Fruit fly (Drosophila melanogaster) whole organism, embryonic: Measurements from ENCODE around the gene Atox1.
A peak's percentile ranks its signal among the peaks of the same experiment; 100 is the strongest.

Source experiments
- BEAF-32 ChIP-seq: fragments of 200-800 bp; sonication (Bioruptor generic); optimal IDR thresholded peaks from 3 replicates; lab custom pipeline; 2017; ENCODE audit warnings: missing biosample characterization, missing genetic modification characterization, mild to moderate bottlenecking, moderate library complexity, missing genetic modification reagents
- CG10147 ChIP-seq: fragments of 200-800 bp; sonication (Bioruptor generic); optimal IDR thresholded peaks from 2 replicates; lab custom pipeline; 2019; ENCODE audit warnings: missing biosample characterization, mild to moderate bottlenecking, missing genetic modification characterization, moderate library complexity
- CG11398 ChIP-seq: fragments of 200-800 bp; sonication (Bioruptor generic); optimal IDR thresholded peaks from 2 replicates; lab custom pipeline; 2016; ENCODE audit warnings: missing biosample characterization, missing genetic modification characterization
- CG16813 ChIP-seq: fragments of 200-800 bp; sonication (Bioruptor generic); IDR thresholded peaks from 3 replicates; pipeline ENCODE4 v1.3.6; 2022; ENCODE audit warnings: missing biosample characterization, missing genetic modification characterization; ENCODE audit not compliant: partially characterized antibody
- CG2120 ChIP-seq: fragments of 200-800 bp; sonication (Bioruptor generic); optimal IDR thresholded peaks from 3 replicates; lab custom pipeline; 2016; ENCODE audit warnings: missing biosample characterization, missing genetic modification characterization
- CG31365 ChIP-seq: fragments of 200-800 bp; sonication (Bioruptor generic); optimal IDR thresholded peaks from 2 replicates; lab custom pipeline; 2018; ENCODE audit warnings: missing biosample characterization, mild to moderate bottlenecking, missing genetic modification characterization
- CG4404 ChIP-seq: fragments of 200-800 bp; sonication (Bioruptor generic); IDR thresholded peaks from 2 replicates; pipeline ENCODE4 v1.3.6; 2022; ENCODE audit warnings: missing biosample characterization, missing genetic modification characterization
- CG7839 ChIP-seq: fragments of 200-800 bp; sonication (Bioruptor generic); optimal IDR thresholded peaks from 3 replicates; lab custom pipeline; 2018; ENCODE audit warnings: missing biosample characterization, mild to moderate bottlenecking, missing genetic modification characterization, moderate library complexity
- CG9215 ChIP-seq: fragments of 200-800 bp; sonication (Bioruptor generic); IDR thresholded peaks from 2 replicates; pipeline ENCODE4 v1.3.6; 2022; ENCODE audit warnings: missing biosample characterization, missing genetic modification characterization
- CG9797 ChIP-seq: fragments of 200-800 bp; sonication (Bioruptor generic); optimal IDR thresholded peaks from 3 replicates; lab custom pipeline; 2018; ENCODE audit warnings: missing biosample characterization, mild to moderate bottlenecking, missing genetic modification characterization
- CG9932 ChIP-seq: fragments of 200-800 bp; sonication (Bioruptor generic); IDR thresholded peaks from 2 replicates; pipeline ENCODE4 v1.3.6; 2022; ENCODE audit warnings: missing biosample characterization, missing genetic modification characterization
- Chrac-16 ChIP-seq: fragments of 200-800 bp; sonication (Bioruptor generic); optimal IDR thresholded peaks from 3 replicates; lab custom pipeline; 2016; ENCODE audit warnings: missing biosample characterization, missing genetic modification characterization
- CkIIα-i1 ChIP-seq: fragments of 200-800 bp; sonication (Bioruptor generic); IDR thresholded peaks from 2 replicates; pipeline ENCODE4 v1.3.6; 2022; ENCODE audit warnings: missing biosample characterization, missing genetic modification characterization
- CrebB ChIP-seq: fragments of 200-800 bp; sonication (Bioruptor generic); optimal IDR thresholded peaks from 3 replicates; lab custom pipeline; 2018; ENCODE audit warnings: missing biosample characterization, mild to moderate bottlenecking, missing genetic modification characterization
- D19B ChIP-seq: fragments of 200-800 bp; sonication (Bioruptor generic); optimal IDR thresholded peaks from 2 replicates; lab custom pipeline; 2017; ENCODE audit warnings: missing biosample characterization, mild to moderate bottlenecking, missing genetic modification characterization
- Dip3 ChIP-seq: fragments of 200-800 bp; sonication (Bioruptor generic); optimal IDR thresholded peaks from 3 replicates; lab custom pipeline; 2016; ENCODE audit warnings: missing biosample characterization, missing genetic modification characterization
- Doc2 ChIP-seq: fragments of 200-800 bp; sonication (Bioruptor generic); IDR thresholded peaks from 2 replicates; pipeline ENCODE4 v1.3.6; 2022; ENCODE audit warnings: missing biosample characterization, missing genetic modification characterization
- ERR ChIP-seq: fragments of 200-800 bp; sonication (Bioruptor generic); optimal IDR thresholded peaks from 2 replicates; lab custom pipeline; 2016; ENCODE audit warnings: missing biosample characterization, missing genetic modification characterization
- Elba2 ChIP-seq: fragments of 200-800 bp; sonication (Bioruptor generic); optimal IDR thresholded peaks from 3 replicates; lab custom pipeline; 2016; ENCODE audit warnings: missing biosample characterization, missing genetic modification characterization
- Hmx ChIP-seq: fragments of 200-800 bp; sonication (Bioruptor generic); optimal IDR thresholded peaks from 2 replicates; lab custom pipeline; 2016; ENCODE audit warnings: missing biosample characterization, missing genetic modification characterization
- MBD-R2 ChIP-seq: fragments of 200-800 bp; sonication (Bioruptor generic); IDR thresholded peaks from 2 replicates; pipeline ENCODE4 v1.3.6; 2022; ENCODE audit warnings: missing biosample characterization, missing genetic modification characterization
- MESR4 ChIP-seq: fragments of 200-800 bp; sonication (Bioruptor generic); optimal IDR thresholded peaks from 2 replicates; lab custom pipeline; 2018; ENCODE audit warnings: missing biosample characterization, mild to moderate bottlenecking, missing genetic modification characterization, moderate library complexity
- MTF-1 ChIP-seq: fragments of 200-800 bp; sonication (Bioruptor generic); optimal IDR thresholded peaks from 2 replicates; lab custom pipeline; 2018; ENCODE audit warnings: missing biosample characterization, mild to moderate bottlenecking, missing genetic modification characterization, borderline replicate concordance
- NC2α ChIP-seq: fragments of 200-800 bp; sonication (Bioruptor generic); optimal IDR thresholded peaks from 2 replicates; lab custom pipeline; 2016; ENCODE audit warnings: missing biosample characterization, missing genetic modification characterization
- Side ChIP-seq: fragments of 200-800 bp; sonication (Bioruptor generic); optimal IDR thresholded peaks from 2 replicates; lab custom pipeline; 2016; ENCODE audit warnings: missing biosample characterization, missing genetic modification characterization
- Sry-δ ChIP-seq: fragments of 200-800 bp; sonication (Bioruptor generic); optimal IDR thresholded peaks from 2 replicates; lab custom pipeline; 2016; ENCODE audit warnings: missing biosample characterization, missing genetic modification characterization
- Usf ChIP-seq: fragments of 200-800 bp; sonication (Bioruptor generic); optimal IDR thresholded peaks from 2 replicates; lab custom pipeline; 2017; ENCODE audit warnings: missing genotype, missing biosample characterization, missing genetic modification characterization
- aop ChIP-seq: fragments of 200-800 bp; sonication (Bioruptor generic); IDR thresholded peaks from 2 replicates; pipeline ENCODE4 v1.3.6; 2022; ENCODE audit warnings: missing biosample characterization, missing genetic modification characterization
- ato ChIP-seq: fragments of 200-800 bp; sonication (Bioruptor generic); IDR thresholded peaks from 2 replicates; pipeline ENCODE4 v1.3.6; 2022; ENCODE audit warnings: missing biosample characterization, missing genetic modification characterization; ENCODE audit not compliant: partially characterized antibody
- bbx ChIP-seq: fragments of 200-800 bp; sonication (Bioruptor generic); IDR thresholded peaks from 2 replicates; pipeline ENCODE4 v1.3.6; 2022; ENCODE audit warnings: missing biosample characterization, missing genetic modification characterization; ENCODE audit not compliant: partially characterized antibody
- bsh ChIP-seq, 2 experiments: fragments of 200-800 bp; sonication (Bioruptor generic); optimal IDR thresholded peaks; 2 replicates each; lab custom pipeline; 2017 to 2018; ENCODE audit warnings: mild to moderate bottlenecking in 2 of 2, missing biosample characterization in 2 of 2, missing genetic modification characterization in 2 of 2, moderate library complexity in 1 of 2
- dati ChIP-seq: fragments of 200-800 bp; sonication (Bioruptor generic); IDR thresholded peaks from 2 replicates; pipeline ENCODE4 v1.3.6; 2022; ENCODE audit warnings: missing biosample characterization, missing genetic modification characterization
- fru ChIP-seq: fragments of >200 bp; optimal IDR thresholded peaks from 2 replicates; lab custom pipeline; 2017
- hb ChIP-seq: fragments of 200-800 bp; sonication (Bioruptor generic); IDR thresholded peaks from 3 replicates; pipeline ENCODE4 v1.3.6; 2022; ENCODE audit warnings: missing biosample characterization, missing genetic modification characterization; ENCODE audit not compliant: partially characterized antibody
- her ChIP-seq: fragments of 200-800 bp; sonication (Bioruptor generic); optimal IDR thresholded peaks from 2 replicates; lab custom pipeline; 2016; ENCODE audit warnings: missing biosample characterization, missing genetic modification characterization
- hkb ChIP-seq, 2 experiments: fragments of 200-800 bp in 1 of 2; fragments of >200 bp in 1 of 2; sonication (Bioruptor generic) in 1 of 2; IDR thresholded peaks in 1 of 2; optimal IDR thresholded peaks in 1 of 2; 2 replicates each; pipeline versions ENCODE4 v1.3.6 to Lab custom; 2017 to 2022; ENCODE audit warnings: missing biosample characterization in 1 of 2, missing genetic modification characterization in 1 of 2
- kay ChIP-seq: fragments of 200-800 bp; sonication (Bioruptor generic); optimal IDR thresholded peaks from 2 replicates; lab custom pipeline; 2016; ENCODE audit warnings: missing biosample characterization, missing genetic modification characterization
- klu ChIP-seq: fragments of 200-800 bp; sonication (Bioruptor generic); IDR thresholded peaks from 2 replicates; pipeline ENCODE4 v1.3.6; 2022; ENCODE audit warnings: missing biosample characterization, missing genetic modification characterization
- lilli ChIP-seq: fragments of 200-800 bp; sonication (Bioruptor generic); optimal IDR thresholded peaks from 3 replicates; lab custom pipeline; 2016; ENCODE audit warnings: missing biosample characterization, missing genetic modification characterization
- maf-S ChIP-seq: fragments of 200-800 bp; sonication (Bioruptor generic); optimal IDR thresholded peaks from 2 replicates; lab custom pipeline; 2016; ENCODE audit warnings: missing biosample characterization, missing genetic modification characterization
- mld ChIP-seq: fragments of 200-800 bp; sonication (Bioruptor generic); IDR thresholded peaks from 3 replicates; pipeline ENCODE4 v1.3.6; 2022; ENCODE audit warnings: missing biosample characterization, missing genetic modification characterization; ENCODE audit not compliant: partially characterized antibody
- nmo ChIP-seq: fragments of 200-800 bp; sonication (Bioruptor generic); optimal IDR thresholded peaks from 2 replicates; lab custom pipeline; 2018; ENCODE audit warnings: missing biosample characterization, mild to moderate bottlenecking, missing genetic modification characterization, moderate library complexity
- org-1 ChIP-seq: fragments of 200-800 bp; sonication (Bioruptor generic); optimal IDR thresholded peaks from 2 replicates; lab custom pipeline; 2017; ENCODE audit warnings: missing biosample characterization, missing genetic modification characterization
- otp ChIP-seq: fragments of 200-800 bp; sonication (Bioruptor generic); IDR thresholded peaks from 3 replicates; pipeline ENCODE4, ENCODE4 v1.3.6; 2022; ENCODE audit warnings: missing biosample characterization, missing genetic modification characterization
- p53 ChIP-seq: fragments of 200-800 bp; sonication (Bioruptor generic); optimal IDR thresholded peaks from 2 replicates; lab custom pipeline; 2016; ENCODE audit warnings: missing biosample characterization, missing genetic modification characterization
- seq ChIP-seq: fragments of 200-800 bp; sonication (Bioruptor generic); IDR thresholded peaks from 2 replicates; pipeline ENCODE4 v1.3.6; 2022; ENCODE audit warnings: missing biosample characterization, missing genetic modification characterization
- tll ChIP-seq, 2 experiments: fragments of 200-800 bp in 1 of 2; fragments of >200 bp in 1 of 2; sonication (Bioruptor generic) in 1 of 2; optimal IDR thresholded peaks; 2 replicates each; lab custom pipeline; 2017 to 2019; ENCODE audit warnings: missing biosample characterization in 2 of 2, missing genetic modification characterization in 2 of 2, mild to moderate bottlenecking in 1 of 2, moderate library complexity in 1 of 2
- trem ChIP-seq: fragments of 200-800 bp; optimal IDR thresholded peaks from 3 replicates; lab custom pipeline; 2019; ENCODE audit warnings: missing biosample characterization, mild to moderate bottlenecking, missing genetic modification characterization, moderate library complexity
- wdn ChIP-seq: fragments of 200-800 bp; sonication (Bioruptor generic); IDR thresholded peaks from 2 replicates; pipeline ENCODE4 v1.3.6; 2022; ENCODE audit warnings: missing biosample characterization, missing genetic modification characterization
- zen2 ChIP-seq: fragments of 200-800 bp; sonication (Bioruptor generic); IDR thresholded peaks from 3 replicates; pipeline ENCODE4 v1.3.6; 2022; ENCODE audit warnings: missing biosample characterization, missing genetic modification characterization; ENCODE audit not compliant: partially characterized antibody

The Atox1 gene

DNA sequence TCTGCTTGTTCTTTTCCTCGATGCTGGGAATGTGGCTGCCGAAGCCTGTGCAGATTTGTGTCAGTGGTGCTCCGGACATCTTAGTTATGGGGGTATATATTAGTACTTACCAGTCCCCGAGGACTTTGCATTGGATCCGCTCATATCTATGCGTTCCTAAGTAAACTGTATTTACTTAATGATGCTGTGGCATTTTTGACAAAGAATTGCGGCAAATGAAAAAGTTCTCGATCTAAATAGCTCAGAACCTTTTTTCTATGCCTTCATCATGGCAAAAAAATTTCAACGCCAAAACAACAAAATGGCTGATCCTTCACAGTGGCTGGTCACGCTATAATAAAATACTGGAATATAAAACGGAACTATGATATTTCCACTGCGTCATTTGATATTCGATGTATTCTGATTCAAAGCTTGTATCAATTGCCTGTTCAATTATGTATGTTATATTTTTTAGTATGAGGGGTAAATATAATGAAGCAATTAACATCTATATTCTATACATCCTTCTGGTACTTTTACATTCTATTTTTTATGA is 6.6 kb upstream of the Atox1 start, which contains the start of gene MED1 (continued):
- TF ChIP-seq tll (GFP tag; optimal IDR thresholded peaks at IDR 0.05; lab: Kevin White, UChicago) = no peak
- TF ChIP-seq klu (GFP tag; lab: Robert Waterston, UW) = no peak
- no peak for TF ChIP-seq CG4404 (GFP tag; lab: Robert Waterston, UW)
- TF ChIP-seq dati (GFP tag; lab: Robert Waterston, UW) = no peak
- TF ChIP-seq bbx = no peak
- TF ChIP-seq ato (GFP tag; lab: Robert Waterston, UW) = no peak
- no peak for TF ChIP-seq bsh (GFP tag; optimal IDR thresholded peaks at IDR 0.05; lab: Kevin White, UChicago)
- peak; percentile 3 for TF ChIP-seq CG2120 (GFP tag; lab: Kevin White, UChicago)
- TF ChIP-seq maf-S (GFP tag; lab: Kevin White, UChicago) = no peak
- TF ChIP-seq wdn = no peak
- no peak for TF ChIP-seq hb (GFP tag; lab: Robert Waterston, UW)
- TF ChIP-seq MESR4 (GFP tag; lab: Kevin White, UChicago) = peak; percentile 89
- TF ChIP-seq zen2 (GFP tag; lab: Robert Waterston, UW) = no peak
- TF ChIP-seq seq (GFP tag; lab: Robert Waterston, UW) = no peak
- TF ChIP-seq BEAF-32 (GFP tag; lab: Kevin White, UChicago) = peak; percentile 54
- no peak for TF ChIP-seq CkIIα-i1 (GFP tag; lab: Robert Waterston, UW)
- TF ChIP-seq hkb (optimal IDR thresholded peaks at IDR 0.05; lab: Kevin White, UChicago) = no peak
- no peak for TF ChIP-seq hkb (GFP tag; IDR thresholded peaks at IDR 0.05; lab: Robert Waterston, UW)
- TF ChIP-seq Chrac-16 (GFP tag; lab: Kevin White, UChicago) = no peak
- TF ChIP-seq Elba2 (GFP tag; lab: Kevin White, UChicago) = no peak
- no peak for TF ChIP-seq CG9932 (GFP tag; lab: Robert Waterston, UW)
- no peak for TF ChIP-seq kay (GFP tag; lab: Kevin White, UChicago)
- no peak for TF ChIP-seq lilli (GFP tag; lab: Kevin White, UChicago)
- TF ChIP-seq CG9215 = no peak
- no peak for TF ChIP-seq CG11398
- TF ChIP-seq Usf (GFP tag; lab: Kevin White, UChicago) = no peak
- no peak for TF ChIP-seq MTF-1
- TF ChIP-seq Doc2 (GFP tag; lab: Robert Waterston, UW) = no peak
- TF ChIP-seq CG16813 = no peak
- no peak for TF ChIP-seq CG31365 (tag; lab: Kevin White, UChicago)
- TF ChIP-seq her = no peak
- no peak for TF ChIP-seq CG10147 (GFP tag; lab: Kevin White, UChicago)
- TF ChIP-seq Sry-δ (GFP tag; lab: Kevin White, UChicago) = peak; percentile 26
- no peak for TF ChIP-seq p53 (GFP tag; lab: Kevin White, UChicago)
- TF ChIP-seq mld (GFP tag; lab: Robert Waterston, UW) = no peak
- peak; percentile 29 for TF ChIP-seq trem
- no peak for TF ChIP-seq otp (GFP tag; lab: Robert Waterston, UW)
- no peak for TF ChIP-seq Hmx (GFP tag; lab: Kevin White, UChicago)
- peak; percentile 57 for TF ChIP-seq MBD-R2 (GFP tag; lab: Robert Waterston, UW)
- no peak for TF ChIP-seq ERR (GFP tag; lab: Kevin White, UChicago)
- TF ChIP-seq CG9797 = peak; percentile 73
- TF ChIP-seq org-1 (GFP tag; lab: Kevin White, UChicago) = no peak
- no peak for TF ChIP-seq D19B
- no peak for TF ChIP-seq Dip3 (GFP tag; lab: Kevin White, UChicago)
- TF ChIP-seq fru (lab: Kevin White, UChicago) = no peak
- no peak for TF ChIP-seq aop (GFP tag; lab: Robert Waterston, UW)
- TF ChIP-seq CG7839 (tag; lab: Kevin White, UChicago) = no peak
- TF ChIP-seq CrebB = no peak
- no peak for TF ChIP-seq Side (GFP tag; lab: Kevin White, UChicago)
- TF ChIP-seq NC2α = no peak
- peak; percentile 37 for TF ChIP-seq nmo (GFP tag; lab: Kevin White, UChicago)
